Fruit fly (Drosophila melanogaster) whole organism, embryonic: ENCODE measurements around the gene CG34427.
A peak's percentile ranks its signal among the peaks of the same experiment; 100 is the strongest.

ENCODE experiments used
- ATbp ChIP-seq: fragments of 200-800 bp; sonication (Bioruptor generic); optimal IDR thresholded peaks from 2 replicates; lab custom pipeline; 2017; ENCODE audit warnings: missing biosample characterization, mild to moderate bottlenecking, missing genetic modification characterization, missing genetic modification reagents
- Antp ChIP-seq: fragments of 200-800 bp; sonication (Bioruptor generic); optimal IDR thresholded peaks from 3 replicates; lab custom pipeline; 2016; ENCODE audit warnings: missing biosample characterization, missing genetic modification characterization
- B-H2 ChIP-seq: fragments of 200-800 bp; sonication (Bioruptor generic); optimal IDR thresholded peaks from 2 replicates; lab custom pipeline; 2018; ENCODE audit warnings: missing biosample characterization, mild to moderate bottlenecking, missing genetic modification characterization
- CG10209 ChIP-seq: fragments of 200-800 bp; sonication (Bioruptor generic); optimal IDR thresholded peaks from 3 replicates; lab custom pipeline; 2017; ENCODE audit warnings: missing biosample characterization, mild to moderate bottlenecking, missing genetic modification characterization, missing genetic modification reagents
- CG10431 ChIP-seq: fragments of 200-800 bp; sonication (Bioruptor generic); optimal IDR thresholded peaks from 3 replicates; lab custom pipeline; 2018; ENCODE audit warnings: missing biosample characterization, mild to moderate bottlenecking, missing genetic modification characterization
- CG10959 ChIP-seq: fragments of 200-800 bp; sonication (Bioruptor generic); IDR thresholded peaks from 2 replicates; pipeline ENCODE4 v1.3.6; 2022; ENCODE audit warnings: missing biosample characterization, missing genetic modification characterization
- CG10979 ChIP-seq: fragments of 200-800 bp; sonication (Bioruptor generic); optimal IDR thresholded peaks from 2 replicates; lab custom pipeline; 2018; ENCODE audit warnings: missing biosample characterization, mild to moderate bottlenecking, missing genetic modification characterization, moderate library complexity
- CG11093 ChIP-seq: fragments of 200-800 bp; sonication (Bioruptor generic); IDR thresholded peaks from 3 replicates; pipeline ENCODE4 v1.3.6; 2022; ENCODE audit warnings: missing biosample characterization, missing genetic modification characterization
- CG11504 ChIP-seq: fragments of 200-800 bp; sonication (Bioruptor generic); optimal IDR thresholded peaks from 3 replicates; lab custom pipeline; 2019; ENCODE audit warnings: missing biosample characterization, mild to moderate bottlenecking, missing genetic modification characterization, moderate library complexity
- CG11560 ChIP-seq: fragments of 200-800 bp; sonication (Bioruptor generic); IDR thresholded peaks from 3 replicates; pipeline ENCODE4 v1.3.6; 2022; ENCODE audit warnings: missing biosample characterization, missing genetic modification characterization
- CG12155 ChIP-seq: fragments of 200-800 bp; sonication (Bioruptor generic); optimal IDR thresholded peaks from 3 replicates; lab custom pipeline; 2016; ENCODE audit warnings: missing biosample characterization, missing genetic modification characterization
- CG12299 ChIP-seq: fragments of 200-800 bp; sonication (Bioruptor generic); optimal IDR thresholded peaks from 2 replicates; lab custom pipeline; 2018; ENCODE audit warnings: missing biosample characterization, mild to moderate bottlenecking, missing genetic modification characterization
- CG14050 ChIP-seq: fragments of 200-800 bp; sonication (Bioruptor generic); IDR thresholded peaks from 3 replicates; pipeline ENCODE4 v1.3.6; 2022; ENCODE audit warnings: missing biosample characterization, missing genetic modification characterization
- CG15696 ChIP-seq: fragments of 200-800 bp; sonication (Bioruptor generic); optimal IDR thresholded peaks from 2 replicates; lab custom pipeline; 2019; ENCODE audit warnings: missing biosample characterization, mild to moderate bottlenecking, missing genetic modification characterization, moderate library complexity
- CG1602 ChIP-seq: fragments of 200-800 bp; sonication (Bioruptor generic); optimal IDR thresholded peaks from 3 replicates; lab custom pipeline; 2016; ENCODE audit warnings: missing biosample characterization, missing genetic modification characterization
- CG16815 ChIP-seq: fragments of 200-800 bp; sonication (Bioruptor generic); optimal IDR thresholded peaks from 3 replicates; lab custom pipeline; 2017; ENCODE audit warnings: missing biosample characterization, mild to moderate bottlenecking, missing genetic modification characterization
- CG17361 ChIP-seq: fragments of 200-800 bp; sonication (Bioruptor generic); IDR thresholded peaks from 3 replicates; pipeline ENCODE4 v1.3.6; 2022; ENCODE audit warnings: missing biosample characterization, missing genetic modification characterization
- CG2116 ChIP-seq: fragments of 200-800 bp; sonication (Bioruptor generic); optimal IDR thresholded peaks from 3 replicates; lab custom pipeline; 2018; ENCODE audit warnings: missing biosample characterization, mild to moderate bottlenecking, missing genetic modification characterization
- CG3065 ChIP-seq: fragments of 200-800 bp; sonication (Bioruptor generic); optimal IDR thresholded peaks from 2 replicates; lab custom pipeline; 2016; ENCODE audit warnings: missing biosample characterization, missing genetic modification characterization
- CG3281 ChIP-seq: fragments of 200-800 bp; sonication (Bioruptor generic); optimal IDR thresholded peaks from 3 replicates; lab custom pipeline; 2017; ENCODE audit warnings: missing biosample characterization, mild to moderate bottlenecking, missing genetic modification characterization
- CG6175 ChIP-seq: fragments of 200-800 bp; sonication (Bioruptor generic); IDR thresholded peaks from 3 replicates; pipeline ENCODE4 v1.3.6; 2022; ENCODE audit warnings: missing biosample characterization, missing genetic modification characterization
- CG6765 ChIP-seq: fragments of 200-800 bp; sonication (Bioruptor generic); optimal IDR thresholded peaks from 3 replicates; lab custom pipeline; 2017; ENCODE audit warnings: missing biosample characterization, mild to moderate bottlenecking, missing genetic modification characterization
- CG7839 ChIP-seq: fragments of 200-800 bp; sonication (Bioruptor generic); optimal IDR thresholded peaks from 3 replicates; lab custom pipeline; 2018; ENCODE audit warnings: missing biosample characterization, mild to moderate bottlenecking, missing genetic modification characterization, moderate library complexity
- CrebB ChIP-seq: fragments of 200-800 bp; sonication (Bioruptor generic); optimal IDR thresholded peaks from 3 replicates; lab custom pipeline; 2018; ENCODE audit warnings: missing biosample characterization, mild to moderate bottlenecking, missing genetic modification characterization
- Deaf1 ChIP-seq: fragments of 200-800 bp; optimal IDR thresholded peaks from 3 replicates; lab custom pipeline; 2019; ENCODE audit warnings: missing biosample characterization, mild to moderate bottlenecking, missing genetic modification characterization, moderate library complexity
- Dp ChIP-seq: fragments of 200-800 bp; sonication (Bioruptor generic); optimal IDR thresholded peaks from 2 replicates; lab custom pipeline; 2018; ENCODE audit warnings: missing biosample characterization, mild to moderate bottlenecking, missing genetic modification characterization, moderate library complexity
- HLH3B ChIP-seq: fragments of 200-800 bp; sonication (Bioruptor generic); IDR thresholded peaks from 2 replicates; pipeline ENCODE4 v1.3.6; 2022; ENCODE audit warnings: missing biosample characterization, missing genetic modification characterization
- Hand ChIP-seq: fragments of 200-800 bp; sonication (Bioruptor generic); optimal IDR thresholded peaks from 2 replicates; lab custom pipeline; 2017; ENCODE audit warnings: mild to moderate bottlenecking, missing biosample characterization, missing genetic modification reagents, missing genetic modification characterization
- Hey ChIP-seq: fragments of 200-800 bp; sonication (Bioruptor generic); optimal IDR thresholded peaks from 3 replicates; lab custom pipeline; 2018; ENCODE audit warnings: missing biosample characterization, mild to moderate bottlenecking, missing genetic modification characterization
- Meics ChIP-seq: fragments of 200-800 bp; sonication (Bioruptor generic); optimal IDR thresholded peaks from 2 replicates; lab custom pipeline; 2017; ENCODE audit warnings: missing biosample characterization, mild to moderate bottlenecking, missing genetic modification characterization
- NFAT ChIP-seq: fragments of 200-800 bp; sonication (Bioruptor generic); IDR thresholded peaks from 2 replicates; pipeline ENCODE4 v1.3.6; 2022; ENCODE audit warnings: missing biosample characterization, missing genetic modification characterization
- Spps ChIP-seq: fragments of 200-800 bp; sonication (Bioruptor generic); optimal IDR thresholded peaks from 2 replicates; lab custom pipeline; 2018; ENCODE audit warnings: missing biosample characterization, mild to moderate bottlenecking, missing genetic modification characterization
- amos ChIP-seq: fragments of 200-800 bp; sonication (Bioruptor generic); IDR thresholded peaks from 2 replicates; pipeline ENCODE4 v1.3.6; 2022; ENCODE audit warnings: missing biosample characterization, missing genetic modification characterization; ENCODE audit not compliant: partially characterized antibody
- dmrt11E ChIP-seq: fragments of 200-800 bp; sonication (Bioruptor generic); optimal IDR thresholded peaks from 3 replicates; lab custom pipeline; 2018; ENCODE audit warnings: missing biosample characterization, mild to moderate bottlenecking, missing genetic modification characterization, moderate library complexity
- dysf ChIP-seq: fragments of 200-800 bp; sonication (Bioruptor generic); IDR thresholded peaks from 3 replicates; pipeline ENCODE4 v1.3.6; 2022; ENCODE audit warnings: missing biosample characterization, missing genetic modification characterization
- ems ChIP-seq: fragments of 200-800 bp; sonication (Bioruptor generic); optimal IDR thresholded peaks from 3 replicates; lab custom pipeline; 2016; ENCODE audit warnings: missing biosample characterization, missing genetic modification characterization
- gcm2 ChIP-seq: fragments of 200-800 bp; sonication (Bioruptor generic); optimal IDR thresholded peaks from 2 replicates; lab custom pipeline; 2016; ENCODE audit warnings: missing biosample characterization, missing genetic modification characterization
- jing ChIP-seq: fragments of 200-800 bp; sonication (Bioruptor generic); optimal IDR thresholded peaks from 2 replicates; lab custom pipeline; 2018; ENCODE audit warnings: missing biosample characterization, mild to moderate bottlenecking, missing genetic modification characterization
- kah ChIP-seq: fragments of 200-800 bp; sonication (Bioruptor generic); optimal IDR thresholded peaks from 2 replicates; lab custom pipeline; 2018; ENCODE audit warnings: missing biosample characterization, mild to moderate bottlenecking, missing genetic modification characterization
- lab ChIP-seq: fragments of 200-800 bp; sonication (Bioruptor generic); optimal IDR thresholded peaks from 3 replicates; lab custom pipeline; 2017; ENCODE audit warnings: missing biosample characterization, missing genetic modification characterization, mild to moderate bottlenecking, moderate library complexity, missing genetic modification reagents
- nom ChIP-seq: fragments of 200-800 bp; sonication (Bioruptor generic); optimal IDR thresholded peaks from 2 replicates; lab custom pipeline; 2017; ENCODE audit warnings: missing biosample characterization, missing genetic modification characterization, mild to moderate bottlenecking, moderate library complexity, missing genetic modification reagents
- oc ChIP-seq: fragments of 200-800 bp; sonication (Bioruptor generic); optimal IDR thresholded peaks from 2 replicates; lab custom pipeline; 2018; ENCODE audit warnings: missing biosample characterization, mild to moderate bottlenecking, missing genetic modification characterization, moderate library complexity
- pfk ChIP-seq: fragments of 200-800 bp; sonication (Bioruptor generic); optimal IDR thresholded peaks from 2 replicates; lab custom pipeline; 2018; ENCODE audit warnings: missing biosample characterization, mild to moderate bottlenecking, missing genetic modification characterization, moderate library complexity
- ranshi ChIP-seq: fragments of 200-800 bp; sonication (Bioruptor generic); IDR thresholded peaks from 2 replicates; pipeline ENCODE4 v1.3.6; 2022; ENCODE audit warnings: missing biosample characterization, missing genetic modification characterization
- slp2 ChIP-seq: fragments of 200-800 bp; sonication (Bioruptor generic); optimal IDR thresholded peaks from 2 replicates; lab custom pipeline; 2016; ENCODE audit warnings: missing biosample characterization, missing genetic modification characterization
- sqz ChIP-seq: fragments of 200-800 bp; sonication (Bioruptor generic); optimal IDR thresholded peaks from 3 replicates; lab custom pipeline; 2018; ENCODE audit warnings: missing biosample characterization, mild to moderate bottlenecking, missing genetic modification characterization
- sr ChIP-seq: fragments of 200-800 bp; sonication (Bioruptor generic); IDR thresholded peaks from 3 replicates; pipeline ENCODE4 v1.3.6; 2022; ENCODE audit warnings: missing biosample characterization, missing genetic modification characterization
- tgo ChIP-seq: fragments of 200-800 bp; sonication (Bioruptor generic); IDR thresholded peaks from 3 replicates; pipeline ENCODE4 v1.3.6; 2022; ENCODE audit warnings: missing biosample characterization, missing genetic modification characterization
- toy ChIP-seq: fragments of 200-800 bp; sonication (Bioruptor generic); IDR thresholded peaks from 2 replicates; pipeline ENCODE4 v1.3.6; 2022; ENCODE audit warnings: missing biosample characterization, missing genetic modification characterization
- ttk ChIP-seq: fragments of 200-800 bp; sonication (Bioruptor generic); IDR thresholded peaks from 2 replicates; pipeline ENCODE4 v2.1.2; 2022; ENCODE audit warnings: missing biosample characterization, missing genetic modification characterization

Gene CG34427

DNA sequence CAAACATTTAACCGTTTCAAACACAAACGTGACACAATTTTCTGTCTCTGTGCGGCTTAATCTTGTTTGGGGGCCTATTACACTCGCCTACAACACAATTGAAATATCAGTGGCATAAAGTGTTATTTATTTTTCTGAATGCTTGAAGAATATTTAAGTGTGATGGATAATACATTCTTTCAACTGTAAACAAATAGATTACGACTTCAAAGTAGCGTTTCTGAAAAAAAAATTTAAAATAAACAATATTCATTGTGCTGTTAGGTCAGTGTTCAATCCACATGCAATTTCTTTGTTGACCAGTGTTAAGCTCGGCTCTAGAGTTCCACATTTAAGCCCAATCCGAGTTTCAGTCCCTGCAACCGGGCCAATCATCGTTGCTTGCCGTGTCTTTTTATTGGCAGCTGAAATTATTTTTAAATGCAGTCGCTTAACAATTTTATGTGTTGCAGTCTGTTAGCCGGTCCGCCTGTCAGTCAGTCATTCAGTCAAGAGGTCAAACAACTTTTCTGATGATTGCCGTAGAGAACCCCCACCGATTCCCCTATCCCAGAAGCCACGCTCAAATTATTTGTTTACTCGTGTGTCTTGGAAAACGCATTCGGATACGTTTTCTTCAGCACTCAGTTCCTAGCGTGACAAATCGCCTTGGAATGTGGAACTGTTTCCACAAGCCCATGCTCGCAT lies 31.4 kb upstream of the CG34427 start (continued):
- peak; percentile 39 for TF ChIP-seq nom (GFP tag; lab: Kevin White, UChicago)
- no peak for TF ChIP-seq sr
- TF ChIP-seq CG3065 (GFP tag; lab: Kevin White, UChicago): peak; percentile 38
- no peak for TF ChIP-seq Antp (GFP tag; lab: Kevin White, UChicago)
- TF ChIP-seq CG17361 (GFP tag; lab: Robert Waterston, UW): peak; percentile 86
- no peak for TF ChIP-seq pfk (GFP tag; lab: Kevin White, UChicago)
- peak; percentile 60 for TF ChIP-seq CG1602
- no peak for TF ChIP-seq NFAT (GFP tag; lab: Robert Waterston, UW)
- TF ChIP-seq Hand (GFP tag; lab: Kevin White, UChicago): no peak
- peak; percentile 71 for TF ChIP-seq CG10209 (GFP tag; lab: Kevin White, UChicago)
- TF ChIP-seq oc (tag; lab: Kevin White, UChicago): peak; percentile 91
- peak; percentile 62 for TF ChIP-seq ttk (GFP tag; lab: Robert Waterston, UW)
- TF ChIP-seq toy (GFP tag; lab: Robert Waterston, UW): no peak
- peak; percentile 59 for TF ChIP-seq CG14050
- peak; percentile 41 for TF ChIP-seq CG16815 (GFP tag; lab: Kevin White, UChicago)
- TF ChIP-seq sqz (GFP tag; lab: Kevin White, UChicago): peak; percentile 57
- TF ChIP-seq CG6175: no peak
- TF ChIP-seq dmrt11E (tag; lab: Kevin White, UChicago): peak; percentile 84
- TF ChIP-seq CG2116: peak; percentile 35
- peak; percentile 17 for TF ChIP-seq Meics
- TF ChIP-seq kah (GFP tag; lab: Kevin White, UChicago): no peak
- TF ChIP-seq amos (GFP tag; lab: Robert Waterston, UW): no peak
- no peak for TF ChIP-seq CG3281 (GFP tag; lab: Kevin White, UChicago)
- peak; percentile 59 for TF ChIP-seq slp2 (GFP tag; lab: Kevin White, UChicago)
- TF ChIP-seq CG12155 (GFP tag; lab: Kevin White, UChicago): peak; percentile 55
- peak; percentile 46 for TF ChIP-seq lab
- TF ChIP-seq ranshi (GFP tag; lab: Robert Waterston, UW): 0 out of 2 replicates have a peak, but pooled peaks have one; percentile 57
- TF ChIP-seq dysf (GFP tag; lab: Robert Waterston, UW): peak; percentile 79
- no peak for TF ChIP-seq ems (GFP tag; lab: Kevin White, UChicago)
- no peak for TF ChIP-seq Dp (GFP tag; lab: Kevin White, UChicago)
- TF ChIP-seq CG12299 (tag; lab: Kevin White, UChicago): peak; percentile 6
- TF ChIP-seq HLH3B (GFP tag; lab: Robert Waterston, UW): peak; percentile 62
- TF ChIP-seq Deaf1 (tag; lab: Kevin White, UChicago): peak; percentile 2
- peak; percentile 47; the same call in 1 of the 2 replicates for TF ChIP-seq CG10959 (GFP tag; lab: Robert Waterston, UW)
- peak; percentile 38 for TF ChIP-seq CG15696
- peak; percentile 77 for TF ChIP-seq tgo (GFP tag; lab: Robert Waterston, UW)
- TF ChIP-seq CrebB (tag; lab: Kevin White, UChicago): peak; percentile 62
- peak; percentile 81 for TF ChIP-seq CG7839 (tag; lab: Kevin White, UChicago)
- no peak for TF ChIP-seq gcm2 (GFP tag; lab: Kevin White, UChicago)
- TF ChIP-seq CG11504 (tag; lab: Kevin White, UChicago): peak; percentile 79
- no peak for TF ChIP-seq CG11560
- TF ChIP-seq CG10431 (GFP tag; lab: Kevin White, UChicago): peak; percentile 40
- TF ChIP-seq B-H2 (GFP tag; lab: Kevin White, UChicago): no peak
- no peak for TF ChIP-seq Hey
- no peak for TF ChIP-seq CG6765 (GFP tag; lab: Kevin White, UChicago)
- TF ChIP-seq CG10979 (tag; lab: Kevin White, UChicago): peak; percentile 85
- TF ChIP-seq CG11093 (GFP tag; lab: Robert Waterston, UW): 0 out of 3 replicates have a peak, but pooled peaks have one; percentile 26
- TF ChIP-seq jing (GFP tag; lab: Kevin White, UChicago): peak; percentile 62
- peak; percentile 58 for TF ChIP-seq ATbp
- peak; percentile 80 for TF ChIP-seq Spps (tag; lab: Kevin White, UChicago)
